Worm (Caenorhabditis elegans): ENCODE data around the gene Y43F8B.2.

DNA sequence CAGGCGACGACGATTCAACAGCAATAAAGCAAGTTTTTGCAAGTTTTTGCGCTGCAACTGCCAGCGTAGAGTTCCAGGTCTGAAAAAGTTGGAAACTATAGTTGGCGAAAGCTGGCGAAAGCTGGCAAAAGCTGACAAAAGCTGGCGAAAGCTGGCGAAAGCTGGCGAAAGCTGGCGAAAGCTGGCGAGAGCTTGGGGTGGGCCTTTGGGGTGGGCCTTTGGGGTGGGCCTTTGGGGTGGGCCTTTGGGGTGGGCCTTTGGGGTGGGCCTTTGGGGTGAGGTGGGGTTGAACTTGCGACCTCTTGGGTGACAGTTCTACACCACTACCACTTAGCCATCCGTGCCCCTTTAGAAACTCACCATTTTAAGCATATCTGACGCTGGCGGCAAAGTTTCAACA, 37.8 kb downstream of the Y43F8B.2 start:
- TF ChIP-seq vab-7 (GFP tag; IDR thresholded peaks at IDR 0.05) (no peak), unc-62 (GFP tag; optimal IDR thresholded peaks at IDR 0.05 in 1 of 2) (no peak), unc-62 (tag; optimal IDR thresholded peaks at IDR 0.05) (no peak), dpl-1 (GFP tag; optimal IDR thresholded peaks at IDR 0.05) (no peak)
